Fruit fly (Drosophila melanogaster) whole organism, embryonic: ENCODE results near the gene Neurl4.
A peak's percentile ranks its signal among the peaks of the same experiment; 100 is the strongest.

Source experiments
- Bteb2 ChIP-seq: fragments of 200-800 bp; sonication (Bioruptor generic); optimal IDR thresholded peaks from 2 replicates; lab custom pipeline; 2016; ENCODE audit warnings: missing biosample characterization, missing genetic modification characterization
- CG10209 ChIP-seq: fragments of 200-800 bp; sonication (Bioruptor generic); optimal IDR thresholded peaks from 3 replicates; lab custom pipeline; 2017; ENCODE audit warnings: missing biosample characterization, mild to moderate bottlenecking, missing genetic modification characterization, missing genetic modification reagents
- CG10274 ChIP-seq: fragments of 200-800 bp; sonication (Bioruptor generic); optimal IDR thresholded peaks from 3 replicates; lab custom pipeline; 2017; ENCODE audit warnings: missing biosample characterization, mild to moderate bottlenecking, missing genetic modification characterization
- CG12391 ChIP-seq: fragments of 200-800 bp; sonication (Bioruptor generic); optimal IDR thresholded peaks from 3 replicates; lab custom pipeline; 2018; ENCODE audit warnings: missing biosample characterization, mild to moderate bottlenecking, missing genetic modification characterization, moderate library complexity
- CG13287 ChIP-seq: fragments of 200-800 bp; sonication (Bioruptor generic); IDR thresholded peaks from 2 replicates; pipeline ENCODE4 v1.3.6; 2022; ENCODE audit warnings: missing biosample characterization, missing genetic modification characterization; ENCODE audit not compliant: partially characterized antibody
- CG13894 ChIP-seq: fragments of 200-800 bp; sonication (Bioruptor generic); optimal IDR thresholded peaks from 3 replicates; lab custom pipeline; 2018; ENCODE audit warnings: missing biosample characterization, mild to moderate bottlenecking, missing genetic modification characterization, moderate library complexity
- CG1529 ChIP-seq: fragments of 200-800 bp; sonication (Bioruptor generic); optimal IDR thresholded peaks from 3 replicates; lab custom pipeline; 2018; ENCODE audit warnings: missing biosample characterization, missing genetic modification characterization
- CG17186 ChIP-seq: fragments of 200-800 bp; sonication (Bioruptor generic); optimal IDR thresholded peaks from 3 replicates; lab custom pipeline; 2017; ENCODE audit warnings: missing biosample characterization, missing genetic modification reagents, missing genetic modification characterization
- CG1832 ChIP-seq: fragments of 200-800 bp; sonication (Bioruptor generic); optimal IDR thresholded peaks from 2 replicates; lab custom pipeline; 2017; ENCODE audit warnings: missing biosample characterization, mild to moderate bottlenecking, missing genetic modification characterization, inconsistent platforms
- CG31441 ChIP-seq: fragments of 200-800 bp; sonication (Bioruptor generic); IDR thresholded peaks from 2 replicates; pipeline ENCODE4 v1.3.6; 2022; ENCODE audit warnings: missing biosample characterization, missing genetic modification characterization
- CG42726 ChIP-seq: fragments of 200-800 bp; sonication (Bioruptor generic); IDR thresholded peaks from 2 replicates; pipeline ENCODE4 v1.3.6; 2022; ENCODE audit warnings: missing biosample characterization, missing genetic modification characterization; ENCODE audit not compliant: partially characterized antibody
- CG4282 ChIP-seq: fragments of 200-800 bp; sonication (Bioruptor generic); optimal IDR thresholded peaks from 2 replicates; lab custom pipeline; 2016; ENCODE audit warnings: missing biosample characterization, missing genetic modification characterization
- CG4404 ChIP-seq: fragments of 200-800 bp; sonication (Bioruptor generic); IDR thresholded peaks from 2 replicates; pipeline ENCODE4 v1.3.6; 2022; ENCODE audit warnings: missing biosample characterization, missing genetic modification characterization
- CG5245 ChIP-seq: fragments of 200-800 bp; sonication (Bioruptor generic); optimal IDR thresholded peaks from 3 replicates; lab custom pipeline; 2016; ENCODE audit warnings: missing biosample characterization, missing genetic modification characterization
- CG7271 ChIP-seq: fragments of 200-800 bp; sonication (Bioruptor generic); optimal IDR thresholded peaks from 2 replicates; lab custom pipeline; 2018; ENCODE audit warnings: missing biosample characterization, mild to moderate bottlenecking, missing genetic modification characterization, moderate library complexity
- CG8944 ChIP-seq: fragments of 200-800 bp; sonication (Bioruptor generic); optimal IDR thresholded peaks from 3 replicates; lab custom pipeline; 2016; ENCODE audit warnings: missing biosample characterization, missing genetic modification characterization
- D19B ChIP-seq: fragments of 200-800 bp; sonication (Bioruptor generic); optimal IDR thresholded peaks from 2 replicates; lab custom pipeline; 2017; ENCODE audit warnings: missing biosample characterization, mild to moderate bottlenecking, missing genetic modification characterization
- Mad ChIP-seq: fragments of 200-800 bp; sonication (Bioruptor generic); optimal IDR thresholded peaks from 2 replicates; lab custom pipeline; 2016; ENCODE audit warnings: missing biosample characterization, missing genetic modification characterization
- Meics ChIP-seq: fragments of 200-800 bp; sonication (Bioruptor generic); optimal IDR thresholded peaks from 2 replicates; lab custom pipeline; 2017; ENCODE audit warnings: missing biosample characterization, mild to moderate bottlenecking, missing genetic modification characterization
- Mrtf ChIP-seq: fragments of 200-800 bp; sonication (Bioruptor generic); IDR thresholded peaks from 3 replicates; pipeline ENCODE4 v1.3.6; 2022; ENCODE audit warnings: missing biosample characterization, missing genetic modification characterization
- NfI ChIP-seq: fragments of 200-800 bp; sonication (Bioruptor generic); optimal IDR thresholded peaks from 3 replicates; lab custom pipeline; 2018; ENCODE audit warnings: missing biosample characterization, mild to moderate bottlenecking, missing genetic modification characterization, moderate library complexity
- Poxn ChIP-seq: fragments of 200-800 bp; sonication (Bioruptor generic); IDR thresholded peaks from 2 replicates; pipeline ENCODE4 v1.3.6; 2022; ENCODE audit warnings: missing biosample characterization, missing genetic modification characterization
- Sry-δ ChIP-seq: fragments of 200-800 bp; sonication (Bioruptor generic); optimal IDR thresholded peaks from 2 replicates; lab custom pipeline; 2016; ENCODE audit warnings: missing biosample characterization, missing genetic modification characterization
- Tbp ChIP-seq: fragments of >200 bp; optimal IDR thresholded peaks from 2 replicates; lab custom pipeline; 2018; ENCODE audit warnings: missing biosample characterization, missing genetic modification characterization
- ac ChIP-seq: fragments of 200-800 bp; sonication (Bioruptor generic); optimal IDR thresholded peaks from 3 replicates; lab custom pipeline; 2017; ENCODE audit warnings: missing biosample characterization, mild to moderate bottlenecking, missing genetic modification characterization
- al ChIP-seq: fragments of 200-800 bp; sonication (Bioruptor generic); IDR thresholded peaks from 2 replicates; pipeline ENCODE4 v1.3.6; 2022; ENCODE audit warnings: missing biosample characterization, missing genetic modification characterization
- amos ChIP-seq: fragments of 200-800 bp; sonication (Bioruptor generic); IDR thresholded peaks from 2 replicates; pipeline ENCODE4 v1.3.6; 2022; ENCODE audit warnings: missing biosample characterization, missing genetic modification characterization; ENCODE audit not compliant: partially characterized antibody
- ato ChIP-seq: fragments of 200-800 bp; sonication (Bioruptor generic); IDR thresholded peaks from 2 replicates; pipeline ENCODE4 v1.3.6; 2022; ENCODE audit warnings: missing biosample characterization, missing genetic modification characterization; ENCODE audit not compliant: partially characterized antibody
- bcd ChIP-seq: fragments of 200-800 bp; sonication (Bioruptor generic); optimal IDR thresholded peaks from 2 replicates; lab custom pipeline; 2017; ENCODE audit warnings: missing biosample characterization, mild to moderate bottlenecking, missing genetic modification characterization
- btn ChIP-seq: fragments of 200-800 bp; sonication (Bioruptor generic); optimal IDR thresholded peaks from 2 replicates; lab custom pipeline; 2016; ENCODE audit warnings: missing biosample characterization, missing genetic modification characterization
- ci ChIP-seq: fragments of 200-800 bp; sonication (Bioruptor generic); IDR thresholded peaks from 3 replicates; pipeline ENCODE4 v1.3.6; 2022; ENCODE audit warnings: missing biosample characterization, missing genetic modification characterization
- dm ChIP-seq: fragments of 200-800 bp; sonication (Bioruptor generic); optimal IDR thresholded peaks from 3 replicates; lab custom pipeline; 2016; ENCODE audit warnings: missing biosample characterization, missing genetic modification characterization
- ewg ChIP-seq: fragments of 200-800 bp; sonication (Bioruptor generic); optimal IDR thresholded peaks from 3 replicates; lab custom pipeline; 2017; ENCODE audit warnings: mild to moderate bottlenecking, missing biosample characterization, missing genetic modification reagents, missing genetic modification characterization
- eyg ChIP-seq: fragments of 200-800 bp; sonication (Bioruptor generic); optimal IDR thresholded peaks from 3 replicates; lab custom pipeline; 2016; ENCODE audit warnings: missing biosample characterization, missing genetic modification characterization
- ftz-f1 ChIP-seq: fragments of 200-800 bp; sonication (Bioruptor generic); optimal IDR thresholded peaks from 2 replicates; lab custom pipeline; 2016; ENCODE audit warnings: missing biosample characterization, missing genetic modification characterization
- hkb ChIP-seq, 2 experiments: fragments of 200-800 bp in 1 of 2; fragments of >200 bp in 1 of 2; sonication (Bioruptor generic) in 1 of 2; IDR thresholded peaks in 1 of 2; optimal IDR thresholded peaks in 1 of 2; 2 replicates each; pipeline versions ENCODE4 v1.3.6 to Lab custom; 2017 to 2022; ENCODE audit warnings: missing biosample characterization in 1 of 2, missing genetic modification characterization in 1 of 2
- kah ChIP-seq: fragments of 200-800 bp; sonication (Bioruptor generic); optimal IDR thresholded peaks from 2 replicates; lab custom pipeline; 2018; ENCODE audit warnings: missing biosample characterization, mild to moderate bottlenecking, missing genetic modification characterization
- knrl ChIP-seq: fragments of 200-800 bp; sonication (Bioruptor generic); IDR thresholded peaks from 3 replicates; pipeline ENCODE4 v1.3.6; 2022; ENCODE audit warnings: missing biosample characterization, missing genetic modification characterization; ENCODE audit not compliant: partially characterized antibody
- nau ChIP-seq: fragments of 200-800 bp; sonication (Bioruptor generic); optimal IDR thresholded peaks from 3 replicates; lab custom pipeline; 2017; ENCODE audit warnings: missing biosample characterization, mild to moderate bottlenecking, missing genetic modification characterization, missing genetic modification reagents
- pfk ChIP-seq: fragments of 200-800 bp; sonication (Bioruptor generic); optimal IDR thresholded peaks from 2 replicates; lab custom pipeline; 2018; ENCODE audit warnings: missing biosample characterization, mild to moderate bottlenecking, missing genetic modification characterization, moderate library complexity
- sc ChIP-seq, 3 experiments: fragments of >200 bp in 2 of 3; fragments of 200-800 bp in 1 of 3; sonication (Bioruptor generic) in 1 of 3; optimal IDR thresholded peaks; 2 replicates in 2 of 3; 3 replicates in 1 of 3; lab custom pipeline; 2017; ENCODE audit warnings: mild to moderate bottlenecking in 1 of 3, missing biosample characterization in 1 of 3, missing genetic modification characterization in 1 of 3, missing genetic modification reagents in 1 of 3
- seq ChIP-seq: fragments of 200-800 bp; sonication (Bioruptor generic); IDR thresholded peaks from 2 replicates; pipeline ENCODE4 v1.3.6; 2022; ENCODE audit warnings: missing biosample characterization, missing genetic modification characterization
- sisA ChIP-seq: fragments of 200-800 bp; sonication (Bioruptor generic); IDR thresholded peaks from 2 replicates; pipeline ENCODE4 v1.3.6; 2022; ENCODE audit warnings: missing biosample characterization, missing genetic modification characterization
- vnd ChIP-seq: fragments of 200-800 bp; sonication (Bioruptor generic); IDR thresholded peaks from 3 replicates; pipeline ENCODE4 v1.3.6; 2022; ENCODE audit warnings: missing biosample characterization, missing genetic modification characterization; ENCODE audit not compliant: partially characterized antibody
- zen ChIP-seq: fragments of 200-800 bp; sonication (Bioruptor generic); optimal IDR thresholded peaks from 3 replicates; lab custom pipeline; 2018; ENCODE audit warnings: missing biosample characterization, mild to moderate bottlenecking, missing genetic modification characterization, moderate library complexity
- zen2 ChIP-seq: fragments of 200-800 bp; sonication (Bioruptor generic); IDR thresholded peaks from 3 replicates; pipeline ENCODE4 v1.3.6; 2022; ENCODE audit warnings: missing biosample characterization, missing genetic modification characterization; ENCODE audit not compliant: partially characterized antibody
- zf30C ChIP-seq: fragments of 200-800 bp; sonication (Bioruptor generic); optimal IDR thresholded peaks from 3 replicates; lab custom pipeline; 2018; ENCODE audit warnings: missing biosample characterization, mild to moderate bottlenecking, missing genetic modification characterization
- zfh2 ChIP-seq: fragments of 200-800 bp; sonication (Bioruptor generic); optimal IDR thresholded peaks from 2 replicates; lab custom pipeline; 2016; ENCODE audit warnings: missing biosample characterization, missing genetic modification characterization

Neurl4 gene

DNA sequence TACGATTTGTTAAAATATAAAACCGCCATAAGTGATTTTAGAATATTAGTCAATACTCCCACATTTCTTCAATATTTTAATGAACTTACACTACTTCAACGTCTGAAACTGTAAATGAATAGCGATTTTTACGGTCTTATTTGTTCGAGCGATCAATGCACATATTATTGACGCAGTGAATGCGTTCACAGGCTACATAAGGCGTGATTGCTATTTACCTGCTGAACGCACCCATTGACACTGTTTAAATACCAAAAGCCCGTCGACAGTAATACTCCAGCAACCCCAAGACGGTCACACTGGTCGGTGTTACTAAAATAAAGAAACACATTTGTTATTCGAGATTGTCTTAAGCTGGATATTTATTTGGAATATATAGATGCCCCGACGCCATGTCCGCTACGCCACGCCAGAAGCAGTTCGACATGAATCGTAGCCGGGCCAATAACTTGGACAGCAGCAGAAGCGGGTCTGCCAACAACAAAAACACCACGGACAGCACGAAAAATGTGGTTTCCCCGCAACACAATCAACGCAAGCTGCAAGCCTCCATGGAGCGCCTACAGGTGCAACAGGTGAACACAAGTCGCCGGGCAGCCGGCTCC lies 1.4 kb upstream of the Neurl4 start, which contains the start of gene CG6833 (continued):
- TF ChIP-seq CG13287 (GFP tag; lab: Robert Waterston, UW) (peak; percentile 32), CG4404 (peak; percentile 65), Bteb2 (GFP tag; lab: Kevin White, UChicago) (no peak), CG42726 (GFP tag; lab: Robert Waterston, UW) (0 out of 2 replicates have a peak, but pooled peaks have one; percentile 30), al (GFP tag; lab: Robert Waterston, UW) (peak; percentile 64), NfI (GFP tag; lab: Kevin White, UChicago) (peak; percentile 71), Mrtf (GFP tag; lab: Robert Waterston, UW) (peak; percentile 77; the same call in 2 of the 3 replicates), CG1832 (GFP tag; lab: Kevin White, UChicago) (no peak), CG17186 (GFP tag; lab: Kevin White, UChicago) (peak; percentile 46), CG8944 (GFP tag; lab: Kevin White, UChicago) (peak; percentile 78), Poxn (no peak), hkb (optimal IDR thresholded peaks at IDR 0.05; lab: Kevin White, UChicago) (no peak), hkb (GFP tag; IDR thresholded peaks at IDR 0.05; lab: Robert Waterston, UW) (peak; percentile 72), zen2 (GFP tag; lab: Robert Waterston, UW) (no peak), eyg (GFP tag; lab: Kevin White, UChicago) (peak; percentile 84), zf30C (no peak), CG10209 (peak; percentile 39), CG12391 (peak; percentile 51), kah (GFP tag; lab: Kevin White, UChicago) (no peak), Sry-δ (GFP tag; lab: Kevin White, UChicago) (peak; percentile 53), CG4282 (GFP tag; lab: Kevin White, UChicago) (no peak), D19B (no peak), ac (GFP tag; lab: Kevin White, UChicago) (no peak), pfk (GFP tag; lab: Kevin White, UChicago) (no peak), ewg (GFP tag; lab: Kevin White, UChicago) (peak; percentile 38), ato (GFP tag; lab: Robert Waterston, UW) (no peak), Tbp (no peak), CG7271 (peak; percentile 68), zfh2 (GFP tag; lab: Kevin White, UChicago) (peak; percentile 85), btn (GFP tag; lab: Kevin White, UChicago) (no peak), CG1529 (GFP tag; lab: Kevin White, UChicago) (no peak), ci (GFP tag; lab: Robert Waterston, UW) (peak; percentile 86), seq (GFP tag; lab: Robert Waterston, UW) (no peak), amos (GFP tag; lab: Robert Waterston, UW) (no peak), CG10274 (peak; percentile 6), zen (tag; lab: Kevin White, UChicago) (peak; percentile 65), knrl (GFP tag; lab: Robert Waterston, UW) (no peak), ftz-f1 (GFP tag; lab: Kevin White, UChicago) (no peak), CG5245 (GFP tag; lab: Kevin White, UChicago) (peak; percentile 74), dm (peak; percentile 64), vnd (no peak), sc (optimal IDR thresholded peaks at IDR 0.05; lab: Kevin White, UChicago) (no peak), sc (GFP tag; optimal IDR thresholded peaks at IDR 0.05; lab: Kevin White, UChicago) (no peak), CG13894 (tag; lab: Kevin White, UChicago) (no peak), bcd (GFP tag; lab: Kevin White, UChicago) (peak; percentile 70), Mad (GFP tag; lab: Kevin White, UChicago) (peak; percentile 60), nau (GFP tag; lab: Kevin White, UChicago) (no peak), Meics (GFP tag; lab: Kevin White, UChicago) (peak; percentile 67), CG31441 (peak; percentile 100), sisA (GFP tag; lab: Robert Waterston, UW) (peak; percentile 86)
